Worm (Caenorhabditis elegans) whole organism, L1 larva: ENCODE measurements around the gene lin-15A.

Experiments used
- C16A3.4 ChIP-seq: fragments of 150-350 bp; optimal IDR thresholded peaks from 2 replicates; lab custom pipeline; 2014; ENCODE audit warnings: missing biosample characterization, missing genetic modification characterization
- C34B4.2 ChIP-seq: sonication (generic microtip); optimal IDR thresholded peaks from 2 replicates; lab custom pipeline; 2017; ENCODE audit warnings: mild to moderate bottlenecking, missing genetic modification characterization, missing compliant biosample characterization
- F16B12.6 ChIP-seq: fragments of 150-350 bp; optimal IDR thresholded peaks from 2 replicates; lab custom pipeline; 2014; ENCODE audit warnings: missing biosample characterization, missing genetic modification characterization
- Y116A8C.19 ChIP-seq: sonication (generic microtip); optimal IDR thresholded peaks from 2 replicates; lab custom pipeline; 2016; ENCODE audit warnings: missing compliant biosample characterization, missing genetic modification characterization, borderline replicate concordance
- alr-1 ChIP-seq: fragments of 200-800 bp; sonication (Bioruptor generic); optimal IDR thresholded peaks from 2 replicates; lab custom pipeline; 2018; ENCODE audit warnings: borderline replicate concordance, mild to moderate bottlenecking, missing genetic modification characterization, missing compliant biosample characterization
- ceh-63 ChIP-seq: fragments of 200-800 bp; sonication (Bioruptor generic); optimal IDR thresholded peaks from 2 replicates; lab custom pipeline; 2018; ENCODE audit warnings: mild to moderate bottlenecking, missing genetic modification characterization, missing compliant biosample characterization
- ceh-82 ChIP-seq, 3 experiments: fragments of 150-350 bp in 1 of 3; sonication (generic microtip) in 2 of 3; optimal IDR thresholded peaks; 2 replicates each; lab custom pipeline; 2014 to 2017; ENCODE audit warnings: missing biosample characterization in 3 of 3, missing genetic modification characterization in 3 of 3
- ces-1 ChIP-seq: fragments of 150-350 bp; optimal IDR thresholded peaks from 2 replicates; lab custom pipeline; 2014; ENCODE audit warnings: missing biosample characterization, missing genetic modification reagents, missing genetic modification characterization
- dpl-1 ChIP-seq, 3 experiments: fragments of 150-350 bp in 2 of 3; sonication (generic microtip) in 1 of 3; optimal IDR thresholded peaks; 2 replicates each; lab custom pipeline; 2014 to 2017; ENCODE audit warnings: missing biosample characterization in 3 of 3, missing genetic modification characterization in 3 of 3, missing genetic modification reagents in 3 of 3
- dsc-1 ChIP-seq: sonication (generic microtip); optimal IDR thresholded peaks from 2 replicates; lab custom pipeline; 2016; ENCODE audit warnings: mild to moderate bottlenecking, missing genetic modification characterization, missing compliant biosample characterization
- efl-3 ChIP-seq: fragments of 200-800 bp; sonication (Bioruptor generic); optimal IDR thresholded peaks from 2 replicates; lab custom pipeline; 2018; ENCODE audit warnings: mild to moderate bottlenecking, missing genetic modification characterization, missing compliant biosample characterization
- elt-2 ChIP-seq: sonication (generic microtip); optimal IDR thresholded peaks from 2 replicates; lab custom pipeline; 2016; ENCODE audit warnings: missing genetic modification characterization, mild to moderate bottlenecking, inconsistent platforms, missing compliant biosample characterization, missing genetic modification reagents
- elt-3 ChIP-seq, 6 experiments: fragments of 150-350 bp in 1 of 6; sonication (generic microtip); optimal IDR thresholded peaks; 2 replicates each; lab custom pipeline; 2017 to 2018; ENCODE audit warnings: missing biosample characterization in 6 of 6, missing genetic modification characterization in 6 of 6, inconsistent platforms in 1 of 6
- ets-5 ChIP-seq: fragments of 200-800 bp; sonication (Bioruptor generic); IDR thresholded peaks from 2 replicates; pipeline ENCODE4 v1.3.6; 2022; ENCODE audit warnings: missing genetic modification characterization, missing compliant biosample characterization
- fkh-4 ChIP-seq: sonication (generic microtip); optimal IDR thresholded peaks from 2 replicates; lab custom pipeline; 2016; ENCODE audit warnings: missing compliant biosample characterization, missing genetic modification characterization, borderline replicate concordance
- fkh-8 ChIP-seq: sonication (generic microtip); optimal IDR thresholded peaks from 2 replicates; lab custom pipeline; 2016; ENCODE audit warnings: mild to moderate bottlenecking, missing genetic modification characterization, missing compliant biosample characterization
- fos-1 ChIP-seq: fragments of 150-350 bp; optimal IDR thresholded peaks from 2 replicates; lab custom pipeline; 2014; ENCODE audit warnings: missing biosample characterization, missing genetic modification characterization
- grh-1 ChIP-seq: fragments of 200-800 bp; sonication (Bioruptor generic); IDR thresholded peaks from 2 replicates; pipeline ENCODE4 v1.3.6; 2022; ENCODE audit warnings: missing genetic modification reagents, missing genetic modification characterization, missing compliant biosample characterization
- irx-1 ChIP-seq: sonication (generic microtip); optimal IDR thresholded peaks from 2 replicates; lab custom pipeline; 2016; ENCODE audit warnings: missing genetic modification characterization, missing compliant biosample characterization
- jun-1 ChIP-seq: fragments of 150-350 bp; optimal IDR thresholded peaks from 2 replicates; lab custom pipeline; 2014; ENCODE audit warnings: missing biosample characterization, missing genetic modification reagents, missing genetic modification characterization
- lin-14 ChIP-seq: fragments of 200-800 bp; sonication (Bioruptor generic); optimal IDR thresholded peaks from 2 replicates; lab custom pipeline; 2018; ENCODE audit warnings: mild to moderate bottlenecking, missing genetic modification characterization, moderate library complexity, missing compliant biosample characterization
- lin-15B ChIP-seq: fragments of 150-350 bp; sonication (generic microtip); optimal IDR thresholded peaks from 3 replicates; lab custom pipeline; 2014; ENCODE audit warnings: missing biosample characterization, missing genetic modification characterization
- lir-3 ChIP-seq: sonication (generic microtip); optimal IDR thresholded peaks from 2 replicates; lab custom pipeline; 2016; ENCODE audit warnings: mild to moderate bottlenecking, missing genetic modification characterization, moderate library complexity, missing compliant biosample characterization; ENCODE audit not compliant: poor library complexity
- lsy-2 ChIP-seq, 2 experiments: fragments of 150-350 bp; optimal IDR thresholded peaks; 2 replicates each; lab custom pipeline; 2014; ENCODE audit warnings: missing biosample characterization in 2 of 2, missing genetic modification characterization in 2 of 2
- mef-2 ChIP-seq: fragments of 150-350 bp; optimal IDR thresholded peaks from 2 replicates; lab custom pipeline; 2014; ENCODE audit warnings: missing biosample characterization, missing genetic modification characterization
- nhr-11 ChIP-seq: fragments of 150-350 bp; optimal IDR thresholded peaks from 2 replicates; lab custom pipeline; 2014; ENCODE audit warnings: missing biosample characterization, missing genetic modification characterization
- nhr-76 ChIP-seq: sonication (generic microtip); optimal IDR thresholded peaks from 2 replicates; lab custom pipeline; 2017; ENCODE audit warnings: missing biosample characterization, missing genetic modification characterization
- nhr-77 ChIP-seq: fragments of 150-350 bp; optimal IDR thresholded peaks from 2 replicates; lab custom pipeline; 2014; ENCODE audit warnings: missing biosample characterization, missing genetic modification characterization
- pag-3 ChIP-seq: sonication (generic microtip); optimal IDR thresholded peaks from 2 replicates; lab custom pipeline; 2017; ENCODE audit warnings: missing genetic modification characterization, mild to moderate bottlenecking, missing compliant biosample characterization, antibody characterized with exemption, borderline replicate concordance; ENCODE audit not compliant: insufficient read depth
- pax-3 ChIP-seq: fragments of 200-800 bp; sonication (Bioruptor generic); optimal IDR thresholded peaks from 2 replicates; lab custom pipeline; 2018; ENCODE audit warnings: mild to moderate bottlenecking, missing genetic modification characterization, moderate library complexity, missing compliant biosample characterization
- pqm-1 ChIP-seq: sonication (generic microtip); optimal IDR thresholded peaks from 3 replicates; lab custom pipeline; 2017; ENCODE audit warnings: missing biosample characterization, missing genetic modification characterization
- rnt-1 ChIP-seq: sonication (generic microtip); optimal IDR thresholded peaks from 2 replicates; lab custom pipeline; 2016; ENCODE audit warnings: mild to moderate bottlenecking, missing genetic modification characterization, moderate library complexity, missing compliant biosample characterization
- snu-23 ChIP-seq: sonication (generic microtip); optimal IDR thresholded peaks from 2 replicates; lab custom pipeline; 2016; ENCODE audit warnings: missing genetic modification characterization, missing compliant biosample characterization
- tlp-1 ChIP-seq: fragments of 150-350 bp; optimal IDR thresholded peaks from 2 replicates; lab custom pipeline; 2014; ENCODE audit warnings: missing biosample characterization, missing genetic modification characterization
- unc-130 ChIP-seq: fragments of 150-350 bp; optimal IDR thresholded peaks from 2 replicates; lab custom pipeline; 2017; ENCODE audit warnings: missing biosample characterization, missing genetic modification characterization, inconsistent platforms
- unc-62 ChIP-seq: fragments of 150-350 bp; optimal IDR thresholded peaks from 2 replicates; lab custom pipeline; 2014; ENCODE audit warnings: missing biosample characterization, missing genetic modification reagents, missing genetic modification characterization
- unc-86 ChIP-seq: sonication (generic microtip); optimal IDR thresholded peaks from 2 replicates; lab custom pipeline; 2016; ENCODE audit warnings: missing genetic modification characterization, missing compliant biosample characterization
- unc-98 ChIP-seq: fragments of 200-800 bp; sonication (Bioruptor generic); IDR thresholded peaks from 2 replicates; pipeline ENCODE4 v1.3.6; 2022; ENCODE audit warnings: missing genetic modification characterization, missing compliant biosample characterization
- xbp-1 ChIP-seq: sonication (generic microtip); optimal IDR thresholded peaks from 2 replicates; lab custom pipeline; 2016; ENCODE audit warnings: missing genetic modification characterization, missing compliant biosample characterization
- zag-1 ChIP-seq: fragments of 150-350 bp; optimal IDR thresholded peaks from 2 replicates; lab custom pipeline; 2014; ENCODE audit warnings: missing biosample characterization, missing genetic modification characterization
- ztf-4 ChIP-seq: fragments of 150-350 bp; optimal IDR thresholded peaks from 2 replicates; lab custom pipeline; 2014; ENCODE audit warnings: missing biosample characterization, missing genetic modification characterization

lin-15A gene

ce11 chrX:15741852-15742251, 10.1 kb downstream of the lin-15A start (continued):
- TF ChIP-seq ets-5, result no peak
- no peak for TF ChIP-seq nhr-11
- TF ChIP-seq unc-86 (tag; lab: Kevin White, UChicago), result peak; percentile 66
- TF ChIP-seq nhr-77 (tag; lab: Kevin White, UChicago), result peak; percentile 44
- TF ChIP-seq fos-1, result no peak
- TF ChIP-seq Y116A8C.19 (tag; lab: Kevin White, UChicago), result no peak
- TF ChIP-seq unc-130, result no peak
- TF ChIP-seq jun-1 (tag; lab: Kevin White, UChicago), result peak; percentile 36
- no peak for TF ChIP-seq ceh-63 (GFP tag; lab: Kevin White, UChicago)
- no peak for TF ChIP-seq alr-1 (tag; lab: Kevin White, UChicago)
- peak; percentile 77 for TF ChIP-seq lin-14
- TF ChIP-seq F16B12.6 (tag; lab: Kevin White, UChicago), result peak; percentile 32
- TF ChIP-seq ceh-82 (tag; optimal IDR thresholded peaks at IDR 0.05; lab: Kevin White, UChicago), result peak; percentile 30 to 83 (median 82)
- peak in 1 of 3 experiments; percentile 18 for TF ChIP-seq dpl-1 (GFP tag; optimal IDR thresholded peaks at IDR 0.05; lab: Kevin White, UChicago)
- TF ChIP-seq snu-23 (GFP tag; lab: Kevin White, UChicago), result peak; percentile 79
- peak; percentile 55 for TF ChIP-seq nhr-76
- no peak for TF ChIP-seq grh-1 (GFP tag; lab: Robert Waterston, UW)
- peak; percentile 49 for TF ChIP-seq xbp-1 (tag; lab: Kevin White, UChicago)
- TF ChIP-seq pag-3 (tag; lab: Kevin White, UChicago), result no peak
- TF ChIP-seq ces-1 (GFP tag; lab: Kevin White, UChicago), result no peak
- no peak for TF ChIP-seq unc-98 (GFP tag; lab: Robert Waterston, UW)
- no peak for TF ChIP-seq ztf-4 (tag; lab: Kevin White, UChicago)
- no peak for TF ChIP-seq tlp-1
- no peak for TF ChIP-seq mef-2
- no peak for TF ChIP-seq elt-2 (tag; lab: Kevin White, UChicago)
- no peak for TF ChIP-seq zag-1 (tag; lab: Kevin White, UChicago)
- TF ChIP-seq lir-3 (tag; lab: Kevin White, UChicago), result peak; percentile 47
- TF ChIP-seq unc-62 (GFP tag; lab: Kevin White, UChicago), result no peak
- peak; percentile 76 for TF ChIP-seq rnt-1
- no peak for TF ChIP-seq elt-3 (tag; optimal IDR thresholded peaks at IDR 0.05; lab: Kevin White, UChicago)
- TF ChIP-seq irx-1 (tag; lab: Kevin White, UChicago), result peak; percentile 24
- no peak for TF ChIP-seq pax-3 (tag; lab: Kevin White, UChicago)
- TF ChIP-seq fkh-4 (tag; lab: Kevin White, UChicago), result no peak
- TF ChIP-seq efl-3 (GFP tag; lab: Kevin White, UChicago), result no peak
- TF ChIP-seq C16A3.4 (tag; lab: Kevin White, UChicago), result peak; percentile 50
- TF ChIP-seq fkh-8 (tag; lab: Kevin White, UChicago), result peak; percentile 70
- no peak for TF ChIP-seq C34B4.2 (tag; lab: Kevin White, UChicago)
- TF ChIP-seq lin-15B (tag; lab: Kevin White, UChicago), result peak; percentile 83
- TF ChIP-seq pqm-1 (tag; lab: Kevin White, UChicago), result no peak
- peak; percentile 47 to 52 for TF ChIP-seq lsy-2 (tag; optimal IDR thresholded peaks at IDR 0.05; lab: Kevin White, UChicago)

- TF ChIP-seq dsc-1 (tag; lab: Kevin White, UChicago) (peak; percentile 37), pax-3 (tag; lab: Kevin White, UChicago) (no peak)
These were observed 10.5 kb downstream of the lin-15A start, which contains the start of gene nhr-255 for ce11 chrX:15742310-15742709. nhr-255 (plus strand) TSS chrX:15742610.
